Fruit fly (Drosophila melanogaster): ENCODE measurements around the gene CG17648.
A peak's percentile ranks its signal among the peaks of the same experiment; 100 is the strongest.

The CG17648 gene

dm6 chr2L:1729607-1730011, 22.5 kb upstream of the CG17648 start, which contains the start of the genes Eno and CG31937 (continued):
- TF ChIP-seq nmo (GFP tag; optimal IDR thresholded peaks at IDR 0.05) (peak; percentile 12), CG17802 (tag; optimal IDR thresholded peaks at IDR 0.05) (no peak), CG15696 (tag; optimal IDR thresholded peaks at IDR 0.05) (no peak), fd102C (GFP tag; optimal IDR thresholded peaks at IDR 0.05) (no peak), br (optimal IDR thresholded peaks at IDR 0.05) (no peak), CG6813 (GFP tag; optimal IDR thresholded peaks at IDR 0.05) (peak; percentile 1), ems (GFP tag; optimal IDR thresholded peaks at IDR 0.05) (no peak), CG16779 (GFP tag; IDR thresholded peaks at IDR 0.05) (no peak), CG10543 (GFP tag; optimal IDR thresholded peaks at IDR 0.05) (peak; percentile 77), CG1233 (GFP tag; optimal IDR thresholded peaks at IDR 0.05) (no peak), Sox100B (GFP tag; optimal IDR thresholded peaks at IDR 0.05) (no peak), sens (GFP tag) (peak; percentile 93), MESR4 (GFP tag; optimal IDR thresholded peaks at IDR 0.05) (peak; percentile 24), CG17186 (GFP tag; optimal IDR thresholded peaks at IDR 0.05) (no peak), sob (GFP tag; IDR thresholded peaks at IDR 0.05) (peak; percentile 76), pzg (GFP tag; optimal IDR thresholded peaks at IDR 0.05) (peak; percentile 50), CG11723 (GFP tag; optimal IDR thresholded peaks at IDR 0.05) (no peak), sens-2 (GFP tag; IDR thresholded peaks at IDR 0.05) (peak; percentile 39; the same call in 1 of the 2 replicates), CoRest (tag; optimal IDR thresholded peaks at IDR 0.05) (peak; percentile 38), tll (GFP tag; optimal IDR thresholded peaks at IDR 0.05) (no peak), CG10959 (GFP tag; IDR thresholded peaks at IDR 0.05) (no peak), klu (GFP tag; IDR thresholded peaks at IDR 0.05) (peak; percentile 26; the same call in 1 of the 2 replicates), pb (GFP tag; optimal IDR thresholded peaks at IDR 0.05) (no peak), chm (GFP tag; IDR thresholded peaks at IDR 0.05) (0 out of 2 replicates have a peak, but pooled peaks have one; percentile 26), zen2 (GFP tag; IDR thresholded peaks at IDR 0.05; ENCODE audit: partially characterized antibody) (no peak), jumu (GFP tag; optimal IDR thresholded peaks at IDR 0.05) (peak; percentile 18), CG4360 (GFP tag; IDR thresholded peaks at IDR 0.05) (no peak), wdn (GFP tag; IDR thresholded peaks at IDR 0.05) (0 out of 2 replicates have a peak, but pooled peaks have one; percentile 46), CG17359 (tag; optimal IDR thresholded peaks at IDR 0.05) (no peak), CG6854 (GFP tag; optimal IDR thresholded peaks at IDR 0.05) (no peak), grn (GFP tag; optimal IDR thresholded peaks at IDR 0.05) (no peak), Sin3A (optimal IDR thresholded peaks at IDR 0.05) (no peak), Camta (GFP tag; optimal IDR thresholded peaks at IDR 0.05) (no peak), YL-1 (GFP tag; optimal IDR thresholded peaks at IDR 0.05) (no peak), CG2678 (tag; optimal IDR thresholded peaks at IDR 0.05) (peak; percentile 61), otp (GFP tag; IDR thresholded peaks at IDR 0.05) (no peak; the same call in 2 of the 3 replicates), pho (GFP tag; optimal IDR thresholded peaks at IDR 0.05) (peak; percentile 37), CG13894 (tag; optimal IDR thresholded peaks at IDR 0.05) (peak; percentile 44), slbo (GFP tag; IDR thresholded peaks at IDR 0.05) (peak; percentile 76), Oli (tag; optimal IDR thresholded peaks at IDR 0.05) (no peak), her (GFP tag; optimal IDR thresholded peaks at IDR 0.05) (no peak), CG18619 (GFP tag; optimal IDR thresholded peaks at IDR 0.05) (no peak), CG11093 (GFP tag; IDR thresholded peaks at IDR 0.05) (no peak), CG4328 (GFP tag; optimal IDR thresholded peaks at IDR 0.05) (no peak), Hand (GFP tag; optimal IDR thresholded peaks at IDR 0.05) (no peak), emc (GFP tag; optimal IDR thresholded peaks at IDR 0.05) (no peak), NfI (GFP tag; optimal IDR thresholded peaks at IDR 0.05) (peak; percentile 45), CG12299 (tag; optimal IDR thresholded peaks at IDR 0.05) (no peak), Lhr (GFP tag; optimal IDR thresholded peaks at IDR 0.05) (no peak), Dll (GFP tag; IDR thresholded peaks at IDR 0.05; ENCODE audit: partially characterized antibody) (0 out of 4 replicates have a peak, but pooled peaks have one; percentile 32), CG13624 (GFP tag; optimal IDR thresholded peaks at IDR 0.05) (peak; percentile 56)
